Fruit fly (Drosophila melanogaster): Measurements from ENCODE around the gene CG13484.

- TF ChIP-seq lz (GFP tag; optimal IDR thresholded peaks at IDR 0.05), result no peak
- no peak for TF ChIP-seq CG10669 (GFP tag; optimal IDR thresholded peaks at IDR 0.05)
- TF ChIP-seq CG6808 (GFP tag; optimal IDR thresholded peaks at IDR 0.05), result peak; percentile 6
- TF ChIP-seq CG9139 (GFP tag; optimal IDR thresholded peaks at IDR 0.05), result no peak
- TF ChIP-seq CG16779 (tag; optimal IDR thresholded peaks at IDR 0.05), result no peak
- no peak for TF ChIP-seq Ets96B (tag; optimal IDR thresholded peaks at IDR 0.05)
- no peak for TF ChIP-seq Sox102F (GFP tag; optimal IDR thresholded peaks at IDR 0.05)
- TF ChIP-seq pdm3 (GFP tag; optimal IDR thresholded peaks at IDR 0.05), result no peak
- no peak for TF ChIP-seq esn (GFP tag; optimal IDR thresholded peaks at IDR 0.05)
- no peak for TF ChIP-seq CG4318 (GFP tag; optimal IDR thresholded peaks at IDR 0.05)
- TF ChIP-seq CG6854 (GFP tag; optimal IDR thresholded peaks at IDR 0.05), result peak; percentile 49
- no peak for TF ChIP-seq fkh (GFP tag; optimal IDR thresholded peaks at IDR 0.05)
- no peak for TF ChIP-seq CG1621 (tag; optimal IDR thresholded peaks at IDR 0.05)
Measured at dm6 chr3L:14037655-14038644, 14.9 kb downstream of the CG13484 start.
